Worm (Caenorhabditis elegans) whole organism, L2 larva: ENCODE data around the gene ZK380.2.

Experiments
- F13H6.1 ChIP-seq: sonication (generic microtip); optimal IDR thresholded peaks from 2 replicates; lab custom pipeline; 2016; ENCODE audit warnings: missing genetic modification characterization, missing compliant biosample characterization
- elt-1 ChIP-seq: fragments of 150-350 bp; optimal IDR thresholded peaks from 2 replicates; lab custom pipeline; 2014; ENCODE audit warnings: missing biosample characterization, missing genetic modification characterization
- elt-3 ChIP-seq: sonication (generic microtip); optimal IDR thresholded peaks from 2 replicates; lab custom pipeline; 2017; ENCODE audit warnings: missing biosample characterization, missing genetic modification characterization
- lin-11 ChIP-seq: fragments of 150-350 bp; sonication (generic microtip); optimal IDR thresholded peaks from 2 replicates; lab custom pipeline; 2014; ENCODE audit warnings: missing biosample characterization, missing genetic modification characterization, inconsistent platforms, mixed read lengths
- lin-13 ChIP-seq: fragments of 150-350 bp; optimal IDR thresholded peaks from 2 replicates; lab custom pipeline; 2014; ENCODE audit warnings: missing biosample characterization, missing genetic modification reagents, missing genetic modification characterization
- lin-39 ChIP-seq: fragments of 150-350 bp; optimal IDR thresholded peaks from 2 replicates; lab custom pipeline; 2014; ENCODE audit warnings: missing biosample characterization, missing genetic modification reagents, missing genetic modification characterization
- lsy-2 ChIP-seq, 2 experiments: fragments of 150-350 bp in 1 of 2; sonication (generic microtip) in 1 of 2; optimal IDR thresholded peaks; 2 replicates each; lab custom pipeline; 2014 to 2017; ENCODE audit warnings: missing biosample characterization in 2 of 2, missing genetic modification characterization in 2 of 2
- unc-55 ChIP-seq: fragments of 150-350 bp; sonication (generic microtip); optimal IDR thresholded peaks from 3 replicates; lab custom pipeline; 2014; ENCODE audit warnings: missing biosample characterization, missing genetic modification reagents, missing genetic modification characterization

DNA sequence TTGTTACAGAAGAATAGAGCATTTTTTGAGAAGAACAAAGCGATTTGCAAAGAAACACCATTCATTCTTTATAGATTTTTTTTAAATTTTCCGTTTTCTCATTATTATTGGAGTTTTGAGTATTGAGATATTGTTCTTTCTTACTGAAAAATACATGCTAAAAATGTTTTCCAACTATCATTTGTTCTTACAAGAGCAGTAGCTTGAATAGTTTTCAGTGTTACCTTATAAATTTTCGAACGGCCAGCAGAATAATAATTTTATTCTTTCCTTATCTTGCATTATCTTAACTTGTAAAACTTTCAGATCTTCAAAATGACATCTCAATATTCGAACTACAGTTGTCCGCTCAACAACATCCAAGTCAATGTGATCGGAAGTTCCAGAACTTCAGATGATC lies 23.9 kb downstream of the ZK380.2 start, which contains the start of gene tbx-32:
- no peak for TF ChIP-seq lin-13 (GFP tag; lab: Kevin White, UChicago)
- TF ChIP-seq lsy-2 (tag; optimal IDR thresholded peaks at IDR 0.05; lab: Kevin White, UChicago), result no peak
- no peak for TF ChIP-seq elt-1 (tag; lab: Kevin White, UChicago)
- no peak for TF ChIP-seq lin-11 (tag; lab: Kevin White, UChicago)
- TF ChIP-seq lin-39 (tag; lab: Kevin White, UChicago), result no peak
- no peak for TF ChIP-seq unc-55 (GFP tag; lab: Kevin White, UChicago)
- no peak for TF ChIP-seq F13H6.1 (tag; lab: Kevin White, UChicago)
- TF ChIP-seq elt-3 (tag; lab: Kevin White, UChicago), result no peak
